Fruit fly (Drosophila melanogaster): Measurements from ENCODE around the gene CG42780.

CG42780 gene

dm6 chrX:7291850-7292499, 40.0 kb downstream of the CG42780 start (continued):
- TF ChIP-seq CG4820 (GFP tag; optimal IDR thresholded peaks at IDR 0.05), result peak; percentile 78
- TF ChIP-seq CG12942 (GFP tag; optimal IDR thresholded peaks at IDR 0.05), result peak; percentile 68
- peak; percentile 7 for TF ChIP-seq mam (GFP tag; optimal IDR thresholded peaks at IDR 0.05)
- TF ChIP-seq CG6683 (GFP tag; optimal IDR thresholded peaks at IDR 0.05), result peak; percentile 18
- TF ChIP-seq MBD-R2 (GFP tag; IDR thresholded peaks at IDR 0.05), result no peak
- TF ChIP-seq Hr51 (GFP tag; optimal IDR thresholded peaks at IDR 0.05), result peak; percentile 65 to 69

dm6 chrX:7290811-7291515, 41.0 kb downstream of the CG42780 start, which contains the start of gene unc-119:
Gene unc-119 (minus strand): TSS chrX:7291298.
- TF ChIP-seq BEAF-32 (GFP tag; optimal IDR thresholded peaks at IDR 0.05) (peak; percentile 79), chinmo (GFP tag; IDR thresholded peaks at IDR 0.05; ENCODE audit: partially characterized antibody) (0 out of 4 replicates have a peak, but pooled peaks have one; percentile 61), hbn (GFP tag; IDR thresholded peaks at IDR 0.05; ENCODE audit: partially characterized antibody) (peak; percentile 51; the same call in 1 of the 2 replicates), D (optimal IDR thresholded peaks at IDR 0.05) (peak; percentile 9), D (GFP tag; optimal IDR thresholded peaks at IDR 0.05) (no peak), p53 (GFP tag; optimal IDR thresholded peaks at IDR 0.05) (peak; percentile 30), gsb-n (tag; optimal IDR thresholded peaks at IDR 0.05) (peak; percentile 16), CG16779 (GFP tag; IDR thresholded peaks at IDR 0.05) (no peak), MESR4 (GFP tag; optimal IDR thresholded peaks at IDR 0.05) (peak; percentile 54), hb (GFP tag; IDR thresholded peaks at IDR 0.05; ENCODE audit: partially characterized antibody) (peak; percentile 60; the same call in 2 of the 3 replicates), nom (GFP tag; optimal IDR thresholded peaks at IDR 0.05) (peak; percentile 92), ttk (GFP tag; IDR thresholded peaks at IDR 0.05) (no peak), CG12659 (GFP tag; optimal IDR thresholded peaks at IDR 0.05) (peak; percentile 69), CG4360 (GFP tag; IDR thresholded peaks at IDR 0.05) (peak; percentile 96), CG9437 (GFP tag; optimal IDR thresholded peaks at IDR 0.05) (no peak), CG15011 (GFP tag; optimal IDR thresholded peaks at IDR 0.05) (no peak), CG17612 (GFP tag; IDR thresholded peaks at IDR 0.05) (no peak), MBD-R2 (GFP tag; IDR thresholded peaks at IDR 0.05) (peak; percentile 46), TFAM (GFP tag; optimal IDR thresholded peaks at IDR 0.05) (no peak), stwl (tag; optimal IDR thresholded peaks at IDR 0.05) (peak; percentile 82), CG8924 (tag; optimal IDR thresholded peaks at IDR 0.05) (peak; percentile 40), shn (GFP tag; optimal IDR thresholded peaks at IDR 0.05) (no peak), Dbx (GFP tag; IDR thresholded peaks at IDR 0.05) (0 out of 3 replicates have a peak, but pooled peaks have one; percentile 22), CG2712 (tag; optimal IDR thresholded peaks at IDR 0.05) (peak; percentile 21), ab (GFP tag; optimal IDR thresholded peaks at IDR 0.05) (no peak), Ets97D (GFP tag; optimal IDR thresholded peaks at IDR 0.05) (peak; percentile 84), bsh (GFP tag; optimal IDR thresholded peaks at IDR 0.05) (peak in 1 of 2 experiments; percentile 46), sd (tag; optimal IDR thresholded peaks at IDR 0.05) (peak; percentile 19), CG11560 (tag; IDR thresholded peaks at IDR 0.05) (no peak), tx (GFP tag; optimal IDR thresholded peaks at IDR 0.05) (no peak), YL-1 (GFP tag; optimal IDR thresholded peaks at IDR 0.05) (peak; percentile 14), NC2β (GFP tag; optimal IDR thresholded peaks at IDR 0.05) (peak; percentile 16), CG11504 (tag; optimal IDR thresholded peaks at IDR 0.05) (peak; percentile 21), CG14710 (tag; optimal IDR thresholded peaks at IDR 0.05) (peak; percentile 100), CG15514 (GFP tag; optimal IDR thresholded peaks at IDR 0.05) (peak; percentile 52), sqz (GFP tag; optimal IDR thresholded peaks at IDR 0.05) (peak; percentile 78), CG12769 (tag; optimal IDR thresholded peaks at IDR 0.05) (peak; percentile 25), nerfin-2 (GFP tag; IDR thresholded peaks at IDR 0.05; ENCODE audit: partially characterized antibody) (peak; percentile 55; the same call in 1 of the 2 replicates), CTCF (GFP tag; optimal IDR thresholded peaks at IDR 0.05) (peak; percentile 63), CG4617 (GFP tag; optimal IDR thresholded peaks at IDR 0.05; ENCODE audit: borderline replicate concordance) (peak; percentile 77), usp (GFP tag; optimal IDR thresholded peaks at IDR 0.05) (no peak)
